Worm (Caenorhabditis elegans) whole organism, L4 larva: ENCODE measurements around the gene gid-2.

Experiments used
- Y105C5A.15 ChIP-seq: fragments of 200-800 bp; sonication (Bioruptor generic); IDR thresholded peaks from 2 replicates; pipeline ENCODE4 v1.3.6; 2022; ENCODE audit warnings: missing genetic modification characterization, missing compliant biosample characterization
- lin-13 ChIP-seq: fragments of 150-350 bp; optimal IDR thresholded peaks from 2 replicates; lab custom pipeline; 2014; ENCODE audit warnings: missing biosample characterization, missing genetic modification reagents, missing genetic modification characterization
- mep-1 ChIP-seq: fragments of 150-350 bp; sonication (generic microtip); optimal IDR thresholded peaks from 3 replicates; lab custom pipeline; 2014; ENCODE audit warnings: missing biosample characterization, missing genetic modification characterization
- nhr-11 ChIP-seq: fragments of 150-350 bp; optimal IDR thresholded peaks from 2 replicates; lab custom pipeline; 2014; ENCODE audit warnings: missing biosample characterization, missing genetic modification characterization
- nhr-6 ChIP-seq: fragments of 150-350 bp; optimal IDR thresholded peaks from 2 replicates; lab custom pipeline; 2014; ENCODE audit warnings: missing biosample characterization, missing genetic modification characterization
- pha-4 ChIP-seq, 2 experiments: fragments of 150-350 bp in 1 of 2; fragments of 200-800 bp in 1 of 2; sonication (Bioruptor generic) in 1 of 2; IDR thresholded peaks in 1 of 2; optimal IDR thresholded peaks in 1 of 2; 2 replicates each; pipeline versions ENCODE4 v1.3.6 to Lab custom; 2014 to 2022; ENCODE audit warnings: missing genetic modification characterization in 2 of 2, missing genetic modification reagents in 2 of 2, missing biosample characterization in 1 of 2, missing compliant biosample characterization in 1 of 2
- unc-62 ChIP-seq, 3 experiments: fragments of 150-350 bp in 1 of 3; sonication (generic microtip); optimal IDR thresholded peaks in 2 of 3; peaks in 1 of 3; 1 replicate in 1 of 3; 2 replicates in 2 of 3; lab custom pipeline; 2014 to 2017; ENCODE audit warnings: missing biosample characterization in 3 of 3, missing genetic modification characterization in 3 of 3, missing genetic modification reagents in 3 of 3, missing genotype in 1 of 3
- ztf-7 ChIP-seq: fragments of 150-350 bp; optimal IDR thresholded peaks from 2 replicates; lab custom pipeline; 2014; ENCODE audit warnings: missing biosample characterization, missing genetic modification characterization

ce11 chrX:2413277-2413676, 25.5 kb downstream of the gid-2 start, which contains the start of gene hlh-15:
- TF ChIP-seq Y105C5A.15 (GFP tag; lab: Robert Waterston, UW) (no peak), nhr-6 (no peak), ztf-7 (tag; lab: Kevin White, UChicago) (no peak), unc-62 (GFP tag; optimal IDR thresholded peaks at IDR 0.05 in 1 of 2; lab: Kevin White, UChicago) (no peak), unc-62 (tag; optimal IDR thresholded peaks at IDR 0.05; lab: Kevin White, UChicago) (no peak), mep-1 (tag; lab: Kevin White, UChicago) (no peak), nhr-11 (tag; lab: Kevin White, UChicago) (no peak), pha-4 (GFP tag; IDR thresholded peaks at IDR 0.05; lab: Robert Waterston, UW) (no peak), pha-4 (tag; optimal IDR thresholded peaks at IDR 0.05; lab: Kevin White, UChicago) (no peak), lin-13 (GFP tag; lab: Kevin White, UChicago) (no peak)
